Worm (Caenorhabditis elegans): ENCODE results near the gene ZC317.2.
A peak's percentile ranks its signal among the peaks of the same experiment; 100 is the strongest.

ce11 chrV:5447057-5447456 is 12.8 kb upstream of the ZC317.2 start:
- TF ChIP-seq F49E8.2 (tag; optimal IDR thresholded peaks at IDR 0.05; ENCODE audit: borderline replicate concordance) (no peak), nhr-111 (GFP tag; optimal IDR thresholded peaks at IDR 0.05) (no peak), mes-2 (tag; optimal IDR thresholded peaks at IDR 0.05; ENCODE audit: poor library complexity, severe bottlenecking) (no peak), unc-130 (GFP tag; optimal IDR thresholded peaks at IDR 0.05) (no peak), nhr-42 (GFP tag; IDR thresholded peaks at IDR 0.05) (no peak), vab-7 (GFP tag; IDR thresholded peaks at IDR 0.05) (no peak), gei-8 (GFP tag; optimal IDR thresholded peaks at IDR 0.05) (no peak), nhr-77 (tag; optimal IDR thresholded peaks at IDR 0.05) (no peak), hlh-11 (tag; optimal IDR thresholded peaks at IDR 0.05) (no peak), nhr-11 (tag; optimal IDR thresholded peaks at IDR 0.05) (no peak), nhr-76 (tag; optimal IDR thresholded peaks at IDR 0.05) (no peak), aha-1 (tag) (peak; percentile 45), ama-1 (optimal IDR thresholded peaks at IDR 0.05) (no peak)

All from whole organism, L4 larva.